Worm (Caenorhabditis elegans): ENCODE data around the gene sri-34.

The sri-34 gene

DNA sequence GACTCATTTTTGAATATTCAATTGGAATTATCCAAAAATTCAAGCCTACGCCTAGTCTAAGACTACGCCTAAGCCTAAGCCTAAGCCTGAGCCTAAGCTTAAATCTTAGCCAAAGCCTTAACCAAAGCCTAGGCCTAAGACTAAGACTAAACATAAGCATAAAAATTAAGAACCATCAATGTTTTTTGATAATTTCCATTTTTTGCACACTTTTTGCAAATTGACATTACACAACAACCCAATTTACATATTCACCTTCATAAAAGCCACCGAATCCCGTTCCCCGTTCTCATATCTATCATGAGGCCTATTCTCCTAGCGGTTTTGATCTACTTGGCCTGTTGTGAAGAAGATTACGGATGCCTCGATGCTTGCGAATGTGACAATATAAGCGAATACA is 41.4 kb downstream of the sri-34 start, which contains the start of gene T10D4.7:
Gene T10D4.7, plus strand, starts transcription at position 301 of the 400 bp plus-strand sequence.
- TF ChIP-seq ceh-28 (tag; optimal IDR thresholded peaks at IDR 0.05), result no peak
- no peak for TF ChIP-seq tbx-2 (tag; optimal IDR thresholded peaks at IDR 0.05)
- TF ChIP-seq egl-5 (tag; optimal IDR thresholded peaks at IDR 0.05), result no peak
- TF ChIP-seq egl-27 (tag; optimal IDR thresholded peaks at IDR 0.05), result no peak
- no peak for TF ChIP-seq ceh-16 (tag; optimal IDR thresholded peaks at IDR 0.05)
- no peak for TF ChIP-seq lin-15B (tag; optimal IDR thresholded peaks at IDR 0.05)
- TF ChIP-seq nhr-76 (tag; optimal IDR thresholded peaks at IDR 0.05), result no peak
- TF ChIP-seq ceh-9 (tag; optimal IDR thresholded peaks at IDR 0.05), result no peak
- TF ChIP-seq eor-1 (tag; optimal IDR thresholded peaks at IDR 0.05), result no peak
- no peak for TF ChIP-seq lsy-12 (tag; optimal IDR thresholded peaks at IDR 0.05)
- TF ChIP-seq fos-1 (tag; optimal IDR thresholded peaks at IDR 0.05), result no peak
- no peak for TF ChIP-seq nhr-25 (tag; optimal IDR thresholded peaks at IDR 0.05)
- TF ChIP-seq elt-3 (tag; optimal IDR thresholded peaks at IDR 0.05), result no peak
- no peak for TF ChIP-seq ceh-82 (tag; optimal IDR thresholded peaks at IDR 0.05)
- TF ChIP-seq lin-39 (tag; optimal IDR thresholded peaks at IDR 0.05), result no peak
- no peak for TF ChIP-seq mdl-1 (tag; optimal IDR thresholded peaks at IDR 0.05)
- TF ChIP-seq daf-12 (tag; optimal IDR thresholded peaks at IDR 0.05), result no peak
- TF ChIP-seq nhr-67 (tag; optimal IDR thresholded peaks at IDR 0.05), result no peak
- no peak for TF ChIP-seq ZK546.5 (tag; optimal IDR thresholded peaks at IDR 0.05)

- TF ChIP-seq ceh-9 (tag; optimal IDR thresholded peaks at IDR 0.05), result no peak
- no peak for TF ChIP-seq nhr-77 (tag; optimal IDR thresholded peaks at IDR 0.05)
- TF ChIP-seq nhr-43 (tag; optimal IDR thresholded peaks at IDR 0.05; ENCODE audit: poor library complexity, severe bottlenecking), result no peak
- TF ChIP-seq lin-15B (tag; optimal IDR thresholded peaks at IDR 0.05), result no peak
- no peak for TF ChIP-seq unc-39 (tag; optimal IDR thresholded peaks at IDR 0.05)
- no peak for TF ChIP-seq ceh-82 (tag; optimal IDR thresholded peaks at IDR 0.05)
- no peak for TF ChIP-seq fkh-2 (tag; optimal IDR thresholded peaks at IDR 0.05)
These were observed 45.0 kb downstream of the sri-34 start, which contains the start of gene clec-123 for ce11 chrII:3113934-3114333. clec-123 (plus strand) TSS chrII:3114234.

DNA sequence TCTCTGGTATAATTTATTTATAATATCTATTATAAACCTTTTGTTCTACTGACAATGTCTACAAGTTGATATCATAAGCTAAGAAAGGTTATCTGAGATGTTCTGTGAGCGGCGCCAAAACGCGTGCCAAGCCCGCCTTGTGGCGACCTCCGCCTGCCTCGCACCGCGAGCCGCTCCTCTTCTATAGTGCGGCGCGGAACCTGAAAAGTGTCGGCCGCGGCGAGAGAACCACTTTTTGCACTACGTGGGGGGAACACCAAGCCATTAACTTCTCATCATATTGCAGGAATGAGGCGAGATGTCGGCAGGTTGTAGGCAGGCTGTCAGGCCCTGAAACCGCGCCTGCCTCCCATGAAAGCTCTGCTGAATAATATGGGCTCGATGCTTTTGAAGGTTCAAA is 45.6 kb downstream of the sri-34 start:
- TF ChIP-seq snpc-4 (tag; optimal IDR thresholded peaks at IDR 0.05), result peak; percentile 32
- TF ChIP-seq jun-1 (tag; optimal IDR thresholded peaks at IDR 0.05), result no peak

ce11 chrII:3112313-3112712 is 46.6 kb downstream of the sri-34 start, which contains the start of gene Y25C1A.2:
Y25C1A.2 (plus strand) TSS chrII:3112613.
- TF ChIP-seq nhr-76 (tag; optimal IDR thresholded peaks at IDR 0.05) (no peak), daf-12 (tag; optimal IDR thresholded peaks at IDR 0.05) (no peak), ZK546.5 (tag; optimal IDR thresholded peaks at IDR 0.05) (no peak), egl-5 (tag; optimal IDR thresholded peaks at IDR 0.05) (no peak), mdl-1 (tag; optimal IDR thresholded peaks at IDR 0.05) (no peak), jun-1 (tag; optimal IDR thresholded peaks at IDR 0.05) (no peak), pha-4 (tag; optimal IDR thresholded peaks at IDR 0.05) (no peak), eor-1 (tag; optimal IDR thresholded peaks at IDR 0.05) (no peak), ceh-16 (tag; optimal IDR thresholded peaks at IDR 0.05) (no peak), lin-15B (tag; optimal IDR thresholded peaks at IDR 0.05) (no peak), fos-1 (tag; optimal IDR thresholded peaks at IDR 0.05) (no peak), skn-1 (tag; optimal IDR thresholded peaks at IDR 0.05) (no peak), lsy-12 (tag; optimal IDR thresholded peaks at IDR 0.05) (no peak)

- no peak for TF ChIP-seq elt-3 (tag; optimal IDR thresholded peaks at IDR 0.05)
- peak; percentile 1 for TF ChIP-seq elt-2 (tag; optimal IDR thresholded peaks at IDR 0.05)
These were observed 47.7 kb downstream of the sri-34 start, which contains the start of gene Y25C1A.13 for ce11 chrII:3111147-3111546. Y25C1A.13 (minus strand) TSS chrII:3111247.

- TF ChIP-seq zag-1 (tag; optimal IDR thresholded peaks at IDR 0.05) (no peak), pqm-1 (tag; optimal IDR thresholded peaks at IDR 0.05) (no peak), ceh-82 (tag; optimal IDR thresholded peaks at IDR 0.05) (no peak), skn-1 (tag; optimal IDR thresholded peaks at IDR 0.05) (no peak), unc-62 (GFP tag; optimal IDR thresholded peaks at IDR 0.05) (no peak), eor-1 (tag; optimal IDR thresholded peaks at IDR 0.05) (no peak), nfya-1 (tag; optimal IDR thresholded peaks at IDR 0.05; ENCODE audit: insufficient read depth) (no peak)
These were observed 48.8 kb downstream of the sri-34 start for ce11 chrII:3110099-3110498.
